Fruit fly (Drosophila melanogaster) whole organism, embryonic: ENCODE data around the gene mRpS2.
A peak's percentile ranks its signal among the peaks of the same experiment; 100 is the strongest.

Source experiments
- Asciz ChIP-seq: fragments of 200-800 bp; sonication (Bioruptor generic); optimal IDR thresholded peaks from 2 replicates; lab custom pipeline; 2017; ENCODE audit warnings: missing biosample characterization, mild to moderate bottlenecking, missing genetic modification characterization, missing genetic modification reagents
- Bgb ChIP-seq: fragments of 200-800 bp; sonication (Bioruptor generic); IDR thresholded peaks from 2 replicates; pipeline ENCODE4 v1.3.6; 2022; ENCODE audit warnings: missing biosample characterization, missing genetic modification characterization; ENCODE audit not compliant: partially characterized antibody
- BtbVII ChIP-seq: fragments of 200-800 bp; sonication (Bioruptor generic); optimal IDR thresholded peaks from 3 replicates; lab custom pipeline; 2017; ENCODE audit warnings: missing biosample characterization, mild to moderate bottlenecking, missing genetic modification characterization
- CG10979 ChIP-seq: fragments of 200-800 bp; sonication (Bioruptor generic); optimal IDR thresholded peaks from 2 replicates; lab custom pipeline; 2018; ENCODE audit warnings: missing biosample characterization, mild to moderate bottlenecking, missing genetic modification characterization, moderate library complexity
- CG15696 ChIP-seq: fragments of 200-800 bp; sonication (Bioruptor generic); optimal IDR thresholded peaks from 2 replicates; lab custom pipeline; 2019; ENCODE audit warnings: missing biosample characterization, mild to moderate bottlenecking, missing genetic modification characterization, moderate library complexity
- CG16815 ChIP-seq: fragments of 200-800 bp; sonication (Bioruptor generic); optimal IDR thresholded peaks from 3 replicates; lab custom pipeline; 2017; ENCODE audit warnings: missing biosample characterization, mild to moderate bottlenecking, missing genetic modification characterization
- CG17612 ChIP-seq: fragments of 200-800 bp; sonication (Bioruptor generic); IDR thresholded peaks from 2 replicates; pipeline ENCODE4 v1.3.6; 2022; ENCODE audit warnings: missing biosample characterization, missing genetic modification characterization
- CG2116 ChIP-seq: fragments of 200-800 bp; sonication (Bioruptor generic); optimal IDR thresholded peaks from 3 replicates; lab custom pipeline; 2018; ENCODE audit warnings: missing biosample characterization, mild to moderate bottlenecking, missing genetic modification characterization
- CG2120 ChIP-seq: fragments of 200-800 bp; sonication (Bioruptor generic); optimal IDR thresholded peaks from 3 replicates; lab custom pipeline; 2016; ENCODE audit warnings: missing biosample characterization, missing genetic modification characterization
- CG2199 ChIP-seq: fragments of 200-800 bp; sonication (Bioruptor generic); IDR thresholded peaks from 3 replicates; pipeline ENCODE4 v1.3.6; 2022; ENCODE audit warnings: missing biosample characterization, missing genetic modification characterization
- CG34422 ChIP-seq: fragments of 200-800 bp; sonication (Bioruptor generic); IDR thresholded peaks from 3 replicates; pipeline ENCODE4 v1.3.6; 2022; ENCODE audit warnings: missing biosample characterization, missing genetic modification characterization
- CG6654 ChIP-seq: fragments of 200-800 bp; sonication (Bioruptor generic); optimal IDR thresholded peaks from 2 replicates; lab custom pipeline; 2017; ENCODE audit warnings: missing biosample characterization, mild to moderate bottlenecking, missing genetic modification characterization
- CG7839 ChIP-seq: fragments of 200-800 bp; sonication (Bioruptor generic); optimal IDR thresholded peaks from 3 replicates; lab custom pipeline; 2018; ENCODE audit warnings: missing biosample characterization, mild to moderate bottlenecking, missing genetic modification characterization, moderate library complexity
- CG8765 ChIP-seq: fragments of 200-800 bp; sonication (Bioruptor generic); IDR thresholded peaks from 2 replicates; pipeline ENCODE4 v1.3.6; 2022; ENCODE audit warnings: missing biosample characterization, missing genetic modification characterization
- Dad ChIP-seq: fragments of 200-800 bp; sonication (Bioruptor generic); optimal IDR thresholded peaks from 3 replicates; lab custom pipeline; 2016; ENCODE audit warnings: missing biosample characterization, missing genetic modification characterization
- Dbx ChIP-seq: fragments of 200-800 bp; sonication (Bioruptor generic); IDR thresholded peaks from 3 replicates; pipeline ENCODE4 v1.3.6; 2022; ENCODE audit warnings: missing biosample characterization, missing genetic modification characterization
- Dp ChIP-seq: fragments of 200-800 bp; sonication (Bioruptor generic); optimal IDR thresholded peaks from 2 replicates; lab custom pipeline; 2018; ENCODE audit warnings: missing biosample characterization, mild to moderate bottlenecking, missing genetic modification characterization, moderate library complexity
- Dref ChIP-seq: fragments of 200-800 bp; sonication (Bioruptor generic); IDR thresholded peaks from 2 replicates; pipeline ENCODE4 v1.3.6; 2022; ENCODE audit warnings: missing biosample characterization, missing genetic modification characterization
- E2f2 ChIP-seq: fragments of 200-800 bp; sonication (Bioruptor generic); IDR thresholded peaks from 2 replicates; pipeline ENCODE4 v1.3.6; 2022; ENCODE audit warnings: missing biosample characterization, missing genetic modification characterization
- Ets65A ChIP-seq: fragments of 200-800 bp; sonication (Bioruptor generic); peaks from one replicate; lab custom pipeline; 2016; ENCODE audit warnings: missing biosample characterization, missing genetic modification characterization
- Fer3 ChIP-seq: fragments of 200-800 bp; sonication (Bioruptor generic); optimal IDR thresholded peaks from 2 replicates; lab custom pipeline; 2018; ENCODE audit warnings: missing biosample characterization, mild to moderate bottlenecking, missing genetic modification characterization, moderate library complexity
- HHEX ChIP-seq: fragments of 200-800 bp; sonication (Bioruptor generic); optimal IDR thresholded peaks from 3 replicates; lab custom pipeline; 2017; ENCODE audit warnings: missing biosample characterization, mild to moderate bottlenecking, missing genetic modification characterization, missing genetic modification reagents
- HLHmδ ChIP-seq: fragments of 200-800 bp; sonication (Bioruptor generic); optimal IDR thresholded peaks from 2 replicates; lab custom pipeline; 2018; ENCODE audit warnings: missing biosample characterization, mild to moderate bottlenecking, missing genetic modification characterization, moderate library complexity
- Jarid2 ChIP-seq: fragments of 200-800 bp; sonication (Bioruptor generic); optimal IDR thresholded peaks from 3 replicates; lab custom pipeline; 2017; ENCODE audit warnings: mild to moderate bottlenecking, missing biosample characterization, missing genetic modification reagents, missing genetic modification characterization
- NC2α ChIP-seq: fragments of 200-800 bp; sonication (Bioruptor generic); optimal IDR thresholded peaks from 2 replicates; lab custom pipeline; 2016; ENCODE audit warnings: missing biosample characterization, missing genetic modification characterization
- NC2β ChIP-seq: fragments of 200-800 bp; sonication (Bioruptor generic); optimal IDR thresholded peaks from 2 replicates; lab custom pipeline; 2016; ENCODE audit warnings: missing biosample characterization, missing genetic modification characterization
- Oaz ChIP-seq: fragments of 200-800 bp; sonication (Bioruptor generic); IDR thresholded peaks from 2 replicates; pipeline ENCODE4 v1.3.6; 2022; ENCODE audit warnings: missing biosample characterization, missing genetic modification characterization
- Opbp ChIP-seq: fragments of 200-800 bp; sonication (Bioruptor generic); IDR thresholded peaks from 3 replicates; pipeline ENCODE4 v1.3.6; 2022; ENCODE audit warnings: missing biosample characterization, missing genetic modification characterization; ENCODE audit not compliant: partially characterized antibody
- Rx ChIP-seq: fragments of 200-800 bp; sonication (Bioruptor generic); IDR thresholded peaks from 2 replicates; pipeline ENCODE4 v1.3.6; 2022; ENCODE audit warnings: missing biosample characterization, missing genetic modification characterization
- Ssrp ChIP-seq: fragments of 200-800 bp; sonication (Bioruptor generic); optimal IDR thresholded peaks from 2 replicates; lab custom pipeline; 2018; ENCODE audit warnings: missing biosample characterization, mild to moderate bottlenecking, missing genetic modification characterization, moderate library complexity
- YL-1 ChIP-seq: fragments of 200-800 bp; sonication (Bioruptor generic); optimal IDR thresholded peaks from 3 replicates; lab custom pipeline; 2017; ENCODE audit warnings: missing biosample characterization, mild to moderate bottlenecking, missing genetic modification characterization
- ab ChIP-seq: fragments of 200-800 bp; sonication (Bioruptor generic); optimal IDR thresholded peaks from 2 replicates; lab custom pipeline; 2016; ENCODE audit warnings: missing biosample characterization, missing genetic modification characterization
- ap ChIP-seq: fragments of 200-800 bp; sonication (Bioruptor generic); IDR thresholded peaks from 2 replicates; pipeline ENCODE4 v1.3.6; 2022; ENCODE audit warnings: missing biosample characterization, missing genetic modification characterization
- bbx ChIP-seq: fragments of 200-800 bp; sonication (Bioruptor generic); IDR thresholded peaks from 2 replicates; pipeline ENCODE4 v1.3.6; 2022; ENCODE audit warnings: missing biosample characterization, missing genetic modification characterization; ENCODE audit not compliant: partially characterized antibody
- bcd ChIP-seq: fragments of 200-800 bp; sonication (Bioruptor generic); optimal IDR thresholded peaks from 2 replicates; lab custom pipeline; 2017; ENCODE audit warnings: missing biosample characterization, mild to moderate bottlenecking, missing genetic modification characterization
- bowl ChIP-seq: fragments of 200-800 bp; sonication (Bioruptor generic); IDR thresholded peaks from 2 replicates; pipeline ENCODE4 v1.3.6; 2022; ENCODE audit warnings: missing biosample characterization, missing genetic modification characterization
- btn ChIP-seq: fragments of 200-800 bp; sonication (Bioruptor generic); optimal IDR thresholded peaks from 2 replicates; lab custom pipeline; 2016; ENCODE audit warnings: missing biosample characterization, missing genetic modification characterization
- da ChIP-seq: fragments of 200-800 bp; sonication (Bioruptor generic); optimal IDR thresholded peaks from 2 replicates; lab custom pipeline; 2016; ENCODE audit warnings: missing biosample characterization, missing genetic modification characterization
- ftz-f1 ChIP-seq: fragments of 200-800 bp; sonication (Bioruptor generic); optimal IDR thresholded peaks from 2 replicates; lab custom pipeline; 2016; ENCODE audit warnings: missing biosample characterization, missing genetic modification characterization
- gem ChIP-seq: fragments of 200-800 bp; sonication (Bioruptor generic); optimal IDR thresholded peaks from 2 replicates; lab custom pipeline; 2019; ENCODE audit warnings: missing biosample characterization, mild to moderate bottlenecking, missing genetic modification characterization, moderate library complexity
- her ChIP-seq: fragments of 200-800 bp; sonication (Bioruptor generic); optimal IDR thresholded peaks from 2 replicates; lab custom pipeline; 2016; ENCODE audit warnings: missing biosample characterization, missing genetic modification characterization
- nau ChIP-seq: fragments of 200-800 bp; sonication (Bioruptor generic); optimal IDR thresholded peaks from 3 replicates; lab custom pipeline; 2017; ENCODE audit warnings: missing biosample characterization, mild to moderate bottlenecking, missing genetic modification characterization, missing genetic modification reagents
- salm ChIP-seq: fragments of 200-800 bp; sonication (Bioruptor generic); optimal IDR thresholded peaks from 2 replicates; lab custom pipeline; 2018; ENCODE audit warnings: missing biosample characterization, mild to moderate bottlenecking, missing genetic modification characterization
- sqz ChIP-seq: fragments of 200-800 bp; sonication (Bioruptor generic); optimal IDR thresholded peaks from 3 replicates; lab custom pipeline; 2018; ENCODE audit warnings: missing biosample characterization, mild to moderate bottlenecking, missing genetic modification characterization
- sug ChIP-seq: fragments of 200-800 bp; optimal IDR thresholded peaks from 2 replicates; lab custom pipeline; 2019; ENCODE audit warnings: missing biosample characterization, mild to moderate bottlenecking, missing genetic modification characterization, moderate library complexity
- tio ChIP-seq: fragments of 200-800 bp; sonication (Bioruptor generic); optimal IDR thresholded peaks from 2 replicates; lab custom pipeline; 2017; ENCODE audit warnings: missing biosample characterization, missing genetic modification characterization, inconsistent platforms
- unc-4 ChIP-seq: fragments of 200-800 bp; sonication (Bioruptor generic); IDR thresholded peaks from 2 replicates; pipeline ENCODE4 v1.3.6; 2022; ENCODE audit warnings: missing biosample characterization, missing genetic modification characterization; ENCODE audit not compliant: partially characterized antibody
- wek ChIP-seq: fragments of 200-800 bp; sonication (Bioruptor generic); optimal IDR thresholded peaks from 3 replicates; lab custom pipeline; 2018; ENCODE audit warnings: missing biosample characterization, mild to moderate bottlenecking, missing genetic modification characterization, moderate library complexity
- zen2 ChIP-seq: fragments of 200-800 bp; sonication (Bioruptor generic); IDR thresholded peaks from 3 replicates; pipeline ENCODE4 v1.3.6; 2022; ENCODE audit warnings: missing biosample characterization, missing genetic modification characterization; ENCODE audit not compliant: partially characterized antibody
- zfh1 ChIP-seq: fragments of 200-800 bp; sonication (Bioruptor generic); IDR thresholded peaks from 3 replicates; pipeline ENCODE4 v1.3.6; 2022; ENCODE audit warnings: missing biosample characterization, missing genetic modification characterization

Gene mRpS2

dm6 chr2L:4810044-4810609 lies 40.1 kb downstream of the mRpS2 start (continued):
- peak; percentile 37 for TF ChIP-seq Dad (GFP tag; lab: Kevin White, UChicago)
- no peak for TF ChIP-seq CG6654 (GFP tag; lab: Kevin White, UChicago)
- TF ChIP-seq BtbVII, result no peak
- TF ChIP-seq btn (GFP tag; lab: Kevin White, UChicago), result no peak
- TF ChIP-seq CG2120 (GFP tag; lab: Kevin White, UChicago), result peak; percentile 58
- no peak for TF ChIP-seq CG8765 (GFP tag; lab: Robert Waterston, UW)
- peak; percentile 98 for TF ChIP-seq CG34422
- TF ChIP-seq nau (GFP tag; lab: Kevin White, UChicago), result no peak
- peak; percentile 83; the same call in 2 of the 3 replicates for TF ChIP-seq CG2199 (GFP tag; lab: Robert Waterston, UW)
- peak; percentile 25 for TF ChIP-seq Ssrp (tag; lab: Kevin White, UChicago)
- TF ChIP-seq Asciz (GFP tag; lab: Kevin White, UChicago), result no peak
- peak; percentile 28 for TF ChIP-seq HLHmδ (GFP tag; lab: Kevin White, UChicago)
- TF ChIP-seq Fer3 (tag; lab: Kevin White, UChicago), result peak; percentile 35
- peak; percentile 36 for TF ChIP-seq Ets65A (GFP tag; lab: Kevin White, UChicago)
- TF ChIP-seq ftz-f1 (GFP tag; lab: Kevin White, UChicago), result peak; percentile 91
- TF ChIP-seq sug (tag; lab: Kevin White, UChicago), result peak; percentile 72
- peak; percentile 69 for TF ChIP-seq gem
- TF ChIP-seq salm (tag; lab: Kevin White, UChicago), result no peak
- no peak for TF ChIP-seq CG16815 (GFP tag; lab: Kevin White, UChicago)
- no peak for TF ChIP-seq CG17612
- no peak for TF ChIP-seq ap (GFP tag; lab: Robert Waterston, UW)
- TF ChIP-seq sqz (GFP tag; lab: Kevin White, UChicago), result peak; percentile 95
- TF ChIP-seq Rx (GFP tag; lab: Robert Waterston, UW), result no peak
- TF ChIP-seq Dbx (GFP tag; lab: Robert Waterston, UW), result peak; percentile 61; the same call in 1 of the 3 replicates
- TF ChIP-seq NC2α (GFP tag; lab: Kevin White, UChicago), result no peak
- peak; percentile 59 for TF ChIP-seq YL-1 (GFP tag; lab: Kevin White, UChicago)
- peak; percentile 4 for TF ChIP-seq bcd (GFP tag; lab: Kevin White, UChicago)
- peak; percentile 68 for TF ChIP-seq Opbp
- peak; percentile 8; the same call in 1 of the 3 replicates for TF ChIP-seq zfh1 (GFP tag; lab: Robert Waterston, UW)
- TF ChIP-seq CG15696, result no peak
- TF ChIP-seq wek, result no peak
- TF ChIP-seq bbx (GFP tag; lab: Robert Waterston, UW), result peak; percentile 52
- no peak for TF ChIP-seq Dref (GFP tag; lab: Robert Waterston, UW)
- TF ChIP-seq Bgb (GFP tag; lab: Robert Waterston, UW), result peak; percentile 72; the same call in 1 of the 2 replicates
- TF ChIP-seq HHEX (GFP tag; lab: Kevin White, UChicago), result no peak
- peak; percentile 53 for TF ChIP-seq CG7839
- peak; percentile 54 for TF ChIP-seq E2f2 (GFP tag; lab: Robert Waterston, UW)
- no peak for TF ChIP-seq zen2 (GFP tag; lab: Robert Waterston, UW)
- no peak for TF ChIP-seq da (GFP tag; lab: Kevin White, UChicago)
- TF ChIP-seq unc-4 (GFP tag; lab: Robert Waterston, UW), result 0 out of 2 replicates have a peak, but pooled peaks have one; percentile 52
- no peak for TF ChIP-seq tio (GFP tag; lab: Kevin White, UChicago)
- TF ChIP-seq NC2β (GFP tag; lab: Kevin White, UChicago), result no peak
- no peak for TF ChIP-seq bowl (GFP tag; lab: Robert Waterston, UW)
- no peak for TF ChIP-seq CG2116 (GFP tag; lab: Kevin White, UChicago)
- no peak for TF ChIP-seq Oaz
- peak; percentile 65 for TF ChIP-seq Jarid2 (GFP tag; lab: Kevin White, UChicago)
- TF ChIP-seq ab (GFP tag; lab: Kevin White, UChicago), result no peak
- TF ChIP-seq her (GFP tag; lab: Kevin White, UChicago), result peak; percentile 44
- TF ChIP-seq Dp (GFP tag; lab: Kevin White, UChicago), result peak; percentile 48
- peak; percentile 26 for TF ChIP-seq CG10979 (tag; lab: Kevin White, UChicago)
